Fruit fly (Drosophila melanogaster): ENCODE results near the gene elg1.

Gene elg1

DNA sequence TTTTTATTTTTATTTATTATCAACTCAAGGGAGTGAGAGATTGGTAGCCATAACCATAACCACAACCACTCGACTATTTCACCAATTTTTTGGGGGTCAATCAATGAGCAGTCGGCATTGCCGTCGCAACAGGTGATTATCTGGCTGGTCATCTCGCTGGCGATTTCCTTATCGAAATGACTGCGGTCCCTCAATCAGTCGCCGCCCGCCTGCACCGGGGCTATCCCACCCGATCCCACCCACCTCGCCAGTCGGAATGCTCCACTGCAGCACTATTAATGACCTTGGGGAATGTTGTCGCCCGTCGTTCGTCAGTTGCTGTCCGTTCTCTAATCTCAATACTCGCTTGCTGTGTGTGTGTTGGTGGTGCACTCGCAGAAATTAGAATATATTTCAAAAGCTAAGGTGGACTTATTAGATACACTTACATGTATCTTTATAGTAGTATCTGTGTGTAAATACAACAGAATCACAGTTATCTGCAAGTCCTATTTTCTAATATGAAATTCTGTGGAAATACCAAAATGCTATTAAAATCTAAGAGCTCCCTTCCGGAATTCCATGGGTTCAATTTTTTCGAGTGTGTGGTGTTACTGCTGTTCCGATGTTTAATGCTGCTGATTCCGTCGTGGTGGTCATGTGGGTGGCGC, 28.7 kb downstream of the elg1 start (continued):
- TF ChIP-seq ac (GFP tag; optimal IDR thresholded peaks at IDR 0.05) (no peak), CG1024 (GFP tag; IDR thresholded peaks at IDR 0.05) (no peak), gt (GFP tag; IDR thresholded peaks at IDR 0.05) (no peak), wek (GFP tag; optimal IDR thresholded peaks at IDR 0.05) (no peak), unc-4 (GFP tag; IDR thresholded peaks at IDR 0.05; ENCODE audit: partially characterized antibody) (no peak), CG12391 (tag; optimal IDR thresholded peaks at IDR 0.05) (peak; percentile 63), CG2889 (GFP tag; IDR thresholded peaks at IDR 0.05) (no peak), chif (GFP tag; optimal IDR thresholded peaks at IDR 0.05) (peak; percentile 31 to 50), tll (GFP tag; optimal IDR thresholded peaks at IDR 0.05) (no peak), prd (optimal IDR thresholded peaks at IDR 0.05) (no peak), prd (GFP tag; IDR thresholded peaks at IDR 0.05) (peak; percentile 53; the same call in 2 of the 3 replicates), CG14014 (GFP tag; IDR thresholded peaks at IDR 0.05) (peak; percentile 43), Usf (GFP tag; optimal IDR thresholded peaks at IDR 0.05) (peak; percentile 42), CG33213 (GFP tag; optimal IDR thresholded peaks at IDR 0.05) (no peak), CG17328 (GFP tag; IDR thresholded peaks at IDR 0.05) (no peak), CG11696 (GFP tag; IDR thresholded peaks at IDR 0.05) (no peak), nom (GFP tag; optimal IDR thresholded peaks at IDR 0.05) (no peak), Scr (GFP tag; IDR thresholded peaks at IDR 0.05; ENCODE audit: partially characterized antibody) (no peak), Tbp (GFP tag; optimal IDR thresholded peaks at IDR 0.05) (no peak), gcm2 (GFP tag; optimal IDR thresholded peaks at IDR 0.05) (no peak), tx (GFP tag; optimal IDR thresholded peaks at IDR 0.05) (peak; percentile 48), CkIIα-i1 (GFP tag; IDR thresholded peaks at IDR 0.05) (no peak), CG15696 (tag; optimal IDR thresholded peaks at IDR 0.05) (peak; percentile 29), sd (tag; optimal IDR thresholded peaks at IDR 0.05) (peak; percentile 73), Oli (tag; optimal IDR thresholded peaks at IDR 0.05) (peak; percentile 75), ase (GFP tag; IDR thresholded peaks at IDR 0.05) (0 out of 3 replicates have a peak, but pooled peaks have one; percentile 36), CG12071 (GFP tag; optimal IDR thresholded peaks at IDR 0.05) (peak; percentile 24), CG10267 (tag; optimal IDR thresholded peaks at IDR 0.05) (no peak), Ets97D (GFP tag; optimal IDR thresholded peaks at IDR 0.05) (no peak), CG4854 (GFP tag; optimal IDR thresholded peaks at IDR 0.05) (peak; percentile 31), CG32767 (GFP tag; IDR thresholded peaks at IDR 0.05) (no peak), Atf3 (GFP tag; optimal IDR thresholded peaks at IDR 0.05) (no peak), CG1529 (GFP tag; optimal IDR thresholded peaks at IDR 0.05) (peak; percentile 12), ftz-f1 (GFP tag; optimal IDR thresholded peaks at IDR 0.05) (peak; percentile 11), trh (GFP tag; optimal IDR thresholded peaks at IDR 0.05) (no peak), CG30020 (tag; optimal IDR thresholded peaks at IDR 0.05) (no peak), CG17385 (GFP tag; optimal IDR thresholded peaks at IDR 0.05) (peak; percentile 65), MTF-1 (GFP tag; optimal IDR thresholded peaks at IDR 0.05; ENCODE audit: borderline replicate concordance) (no peak), CG6254 (GFP tag; optimal IDR thresholded peaks at IDR 0.05) (no peak), Fer3 (tag; optimal IDR thresholded peaks at IDR 0.05) (peak; percentile 72), CG31365 (tag; optimal IDR thresholded peaks at IDR 0.05) (no peak), CG12104 (GFP tag; optimal IDR thresholded peaks at IDR 0.05) (peak; percentile 42), chm (GFP tag; IDR thresholded peaks at IDR 0.05) (no peak), CG9932 (GFP tag; IDR thresholded peaks at IDR 0.05) (peak; percentile 56), dm (GFP tag; optimal IDR thresholded peaks at IDR 0.05) (peak; percentile 45), Hr3 (GFP tag; optimal IDR thresholded peaks at IDR 0.05) (peak; percentile 56), CG9727 (GFP tag; optimal IDR thresholded peaks at IDR 0.05) (peak; percentile 56), stc (GFP tag; IDR thresholded peaks at IDR 0.05) (no peak; the same call in 1 of the 2 replicates), TFAM (GFP tag; optimal IDR thresholded peaks at IDR 0.05) (no peak), CG7357 (GFP tag; IDR thresholded peaks at IDR 0.05) (0 out of 3 replicates have a peak, but pooled peaks have one; percentile 35)
